Fruit fly (Drosophila melanogaster) whole organism, embryonic: ENCODE data around the gene E2f1.

ENCODE experiments used
- Atf6 ChIP-seq: fragments of 200-800 bp; sonication (Bioruptor generic); IDR thresholded peaks from 2 replicates; pipeline ENCODE4 v1.3.6; 2022; ENCODE audit warnings: missing biosample characterization, missing genetic modification characterization
- B-H1 ChIP-seq: fragments of 200-800 bp; sonication (Bioruptor generic); IDR thresholded peaks from 3 replicates; pipeline ENCODE4 v1.3.6; 2022; ENCODE audit warnings: missing biosample characterization, missing genetic modification characterization
- CG10366 ChIP-seq: fragments of 200-800 bp; sonication (Bioruptor generic); IDR thresholded peaks from 2 replicates; pipeline ENCODE4 v1.3.6; 2022; ENCODE audit warnings: missing biosample characterization, missing genetic modification characterization
- CG10431 ChIP-seq: fragments of 200-800 bp; sonication (Bioruptor generic); optimal IDR thresholded peaks from 3 replicates; lab custom pipeline; 2018; ENCODE audit warnings: missing biosample characterization, mild to moderate bottlenecking, missing genetic modification characterization
- CG10959 ChIP-seq: fragments of 200-800 bp; sonication (Bioruptor generic); IDR thresholded peaks from 2 replicates; pipeline ENCODE4 v1.3.6; 2022; ENCODE audit warnings: missing biosample characterization, missing genetic modification characterization
- CG11093 ChIP-seq: fragments of 200-800 bp; sonication (Bioruptor generic); IDR thresholded peaks from 3 replicates; pipeline ENCODE4 v1.3.6; 2022; ENCODE audit warnings: missing biosample characterization, missing genetic modification characterization
- CG11695 ChIP-seq: fragments of 200-800 bp; sonication (Bioruptor generic); IDR thresholded peaks from 3 replicates; pipeline ENCODE4 v1.3.6; 2022; ENCODE audit warnings: missing biosample characterization, missing genetic modification characterization
- CG1233 ChIP-seq: fragments of 200-800 bp; sonication (Bioruptor generic); optimal IDR thresholded peaks from 4 replicates; lab custom pipeline; 2018; ENCODE audit warnings: missing biosample characterization, mild to moderate bottlenecking, missing genetic modification characterization
- CG17361 ChIP-seq: fragments of 200-800 bp; sonication (Bioruptor generic); IDR thresholded peaks from 3 replicates; pipeline ENCODE4 v1.3.6; 2022; ENCODE audit warnings: missing biosample characterization, missing genetic modification characterization
- CG30020 ChIP-seq: fragments of 200-800 bp; optimal IDR thresholded peaks from 2 replicates; lab custom pipeline; 2019; ENCODE audit warnings: missing biosample characterization, mild to moderate bottlenecking, missing genetic modification characterization, moderate library complexity
- CG3163 ChIP-seq: fragments of 200-800 bp; sonication (Bioruptor generic); optimal IDR thresholded peaks from 3 replicates; lab custom pipeline; 2016; ENCODE audit warnings: missing biosample characterization, missing genetic modification characterization
- CG34224 ChIP-seq: fragments of 200-800 bp; sonication (Bioruptor generic); IDR thresholded peaks from 3 replicates; pipeline ENCODE4 v1.3.6; 2022; ENCODE audit warnings: missing biosample characterization, missing genetic modification characterization; ENCODE audit not compliant: partially characterized antibody
- CG4424 ChIP-seq: fragments of 200-800 bp; sonication (Bioruptor generic); optimal IDR thresholded peaks from 3 replicates; lab custom pipeline; 2016; ENCODE audit warnings: missing biosample characterization, missing genetic modification characterization
- CG4707 ChIP-seq: fragments of 200-800 bp; sonication (Bioruptor generic); optimal IDR thresholded peaks from 2 replicates; lab custom pipeline; 2018; ENCODE audit warnings: missing biosample characterization, mild to moderate bottlenecking, missing genetic modification characterization, moderate library complexity
- CG4820 ChIP-seq: fragments of 200-800 bp; sonication (Bioruptor generic); optimal IDR thresholded peaks from 3 replicates; lab custom pipeline; 2016; ENCODE audit warnings: missing biosample characterization, missing genetic modification characterization
- CG6854 ChIP-seq: fragments of 200-800 bp; sonication (Bioruptor generic); optimal IDR thresholded peaks from 3 replicates; lab custom pipeline; 2017; ENCODE audit warnings: missing biosample characterization, mild to moderate bottlenecking, missing genetic modification characterization
- CG7786 ChIP-seq: fragments of 200-800 bp; sonication (Bioruptor generic); optimal IDR thresholded peaks from 2 replicates; lab custom pipeline; 2016; ENCODE audit warnings: missing biosample characterization, missing genetic modification characterization
- CG8944 ChIP-seq: fragments of 200-800 bp; sonication (Bioruptor generic); optimal IDR thresholded peaks from 3 replicates; lab custom pipeline; 2016; ENCODE audit warnings: missing biosample characterization, missing genetic modification characterization
- CHES-1-like ChIP-seq: fragments of 200-800 bp; sonication (Bioruptor generic); optimal IDR thresholded peaks from 2 replicates; lab custom pipeline; 2016; ENCODE audit warnings: missing biosample characterization, missing genetic modification characterization
- CoRest ChIP-seq: fragments of 200-800 bp; sonication (Bioruptor generic); optimal IDR thresholded peaks from 3 replicates; lab custom pipeline; 2018; ENCODE audit warnings: missing biosample characterization, mild to moderate bottlenecking, missing genetic modification characterization, moderate library complexity
- Dfd ChIP-seq, 2 experiments: fragments of >200 bp; optimal IDR thresholded peaks; 2 replicates each; lab custom pipeline; 2017; ENCODE audit warnings: missing biosample characterization in 2 of 2, missing genetic modification characterization in 2 of 2
- Doc2 ChIP-seq: fragments of 200-800 bp; sonication (Bioruptor generic); IDR thresholded peaks from 2 replicates; pipeline ENCODE4 v1.3.6; 2022; ENCODE audit warnings: missing biosample characterization, missing genetic modification characterization
- Elba2 ChIP-seq: fragments of 200-800 bp; sonication (Bioruptor generic); optimal IDR thresholded peaks from 3 replicates; lab custom pipeline; 2016; ENCODE audit warnings: missing biosample characterization, missing genetic modification characterization
- H2.0 ChIP-seq: fragments of 200-800 bp; sonication (Bioruptor generic); IDR thresholded peaks from 2 replicates; pipeline ENCODE4 v1.3.6; 2022; ENCODE audit warnings: missing biosample characterization, missing genetic modification characterization
- Hmx ChIP-seq: fragments of 200-800 bp; sonication (Bioruptor generic); optimal IDR thresholded peaks from 2 replicates; lab custom pipeline; 2016; ENCODE audit warnings: missing biosample characterization, missing genetic modification characterization
- Med ChIP-seq: fragments of 200-800 bp; sonication (Bioruptor generic); peaks from one replicate; lab custom pipeline; 2016; ENCODE audit warnings: missing biosample characterization, missing genetic modification characterization, mild to moderate bottlenecking, inconsistent platforms, moderate library complexity
- Nf-YA ChIP-seq: fragments of 200-800 bp; sonication (Bioruptor generic); IDR thresholded peaks from 2 replicates; pipeline ENCODE4 v1.3.6; 2022; ENCODE audit warnings: missing biosample characterization, missing genetic modification characterization
- Nf-YB ChIP-seq: fragments of 200-800 bp; sonication (Bioruptor generic); optimal IDR thresholded peaks from 3 replicates; lab custom pipeline; 2019; ENCODE audit warnings: missing biosample characterization, mild to moderate bottlenecking, missing genetic modification characterization, moderate library complexity
- Rx ChIP-seq: fragments of 200-800 bp; sonication (Bioruptor generic); IDR thresholded peaks from 2 replicates; pipeline ENCODE4 v1.3.6; 2022; ENCODE audit warnings: missing biosample characterization, missing genetic modification characterization
- Tbp ChIP-seq: fragments of >200 bp; optimal IDR thresholded peaks from 2 replicates; lab custom pipeline; 2018; ENCODE audit warnings: missing biosample characterization, missing genetic modification characterization
- ac ChIP-seq: fragments of 200-800 bp; sonication (Bioruptor generic); optimal IDR thresholded peaks from 3 replicates; lab custom pipeline; 2017; ENCODE audit warnings: missing biosample characterization, mild to moderate bottlenecking, missing genetic modification characterization
- bsh ChIP-seq, 2 experiments: fragments of 200-800 bp; sonication (Bioruptor generic); optimal IDR thresholded peaks; 2 replicates each; lab custom pipeline; 2017 to 2018; ENCODE audit warnings: mild to moderate bottlenecking in 2 of 2, missing biosample characterization in 2 of 2, missing genetic modification characterization in 2 of 2, moderate library complexity in 1 of 2
- cas ChIP-seq: fragments of 200-800 bp; sonication (Bioruptor generic); IDR thresholded peaks from 2 replicates; pipeline ENCODE4 v1.3.6; 2022; ENCODE audit warnings: missing biosample characterization, missing genetic modification characterization
- cato ChIP-seq: fragments of 200-800 bp; sonication (Bioruptor generic); optimal IDR thresholded peaks from 2 replicates; lab custom pipeline; 2016; ENCODE audit warnings: missing biosample characterization, missing genetic modification characterization, borderline replicate concordance
- corto ChIP-seq: fragments of 200-800 bp; sonication (Bioruptor generic); optimal IDR thresholded peaks from 2 replicates; lab custom pipeline; 2016; ENCODE audit warnings: missing biosample characterization, mild to moderate bottlenecking, missing genetic modification characterization, moderate library complexity
- fru ChIP-seq: fragments of >200 bp; optimal IDR thresholded peaks from 2 replicates; lab custom pipeline; 2017
- h ChIP-seq: fragments of >200 bp; optimal IDR thresholded peaks from 2 replicates; lab custom pipeline; 2017
- hbn ChIP-seq: fragments of 200-800 bp; sonication (Bioruptor generic); IDR thresholded peaks from 2 replicates; pipeline ENCODE4 v1.3.6; 2022; ENCODE audit warnings: missing biosample characterization, missing genetic modification characterization; ENCODE audit not compliant: partially characterized antibody
- ind ChIP-seq: fragments of 200-800 bp; sonication (Bioruptor generic); optimal IDR thresholded peaks from 3 replicates; lab custom pipeline; 2016; ENCODE audit warnings: missing biosample characterization, missing genetic modification characterization
- insv ChIP-seq, 2 experiments: fragments of 200-800 bp; sonication (Bioruptor generic); optimal IDR thresholded peaks; 3 replicates each; lab custom pipeline; 2016 to 2018; ENCODE audit warnings: missing biosample characterization in 2 of 2, missing genetic modification characterization in 2 of 2
- jing ChIP-seq: fragments of 200-800 bp; sonication (Bioruptor generic); optimal IDR thresholded peaks from 2 replicates; lab custom pipeline; 2018; ENCODE audit warnings: missing biosample characterization, mild to moderate bottlenecking, missing genetic modification characterization
- lbe ChIP-seq: fragments of 200-800 bp; sonication (Bioruptor generic); optimal IDR thresholded peaks from 2 replicates; lab custom pipeline; 2016; ENCODE audit warnings: missing biosample characterization, mild to moderate bottlenecking, missing genetic modification characterization
- onecut ChIP-seq: fragments of 200-800 bp; sonication (Bioruptor generic); IDR thresholded peaks from 2 replicates; pipeline ENCODE4 v1.3.6; 2022; ENCODE audit warnings: missing biosample characterization, missing genetic modification characterization
- pzg ChIP-seq: fragments of 200-800 bp; sonication (Bioruptor generic); optimal IDR thresholded peaks from 3 replicates; lab custom pipeline; 2018; ENCODE audit warnings: missing biosample characterization, mild to moderate bottlenecking, missing genetic modification characterization, moderate library complexity
- sens ChIP-seq: fragments of 200-800 bp; sonication (Bioruptor generic); peaks from one replicate; lab custom pipeline; 2016; ENCODE audit warnings: missing biosample characterization, missing genetic modification characterization
- sens-2 ChIP-seq: fragments of 200-800 bp; sonication (Bioruptor generic); IDR thresholded peaks from 2 replicates; pipeline ENCODE4 v1.3.6; 2022; ENCODE audit warnings: missing biosample characterization, missing genetic modification characterization
- seq ChIP-seq: fragments of 200-800 bp; sonication (Bioruptor generic); IDR thresholded peaks from 2 replicates; pipeline ENCODE4 v1.3.6; 2022; ENCODE audit warnings: missing biosample characterization, missing genetic modification characterization
- slbo ChIP-seq: fragments of 200-800 bp; sonication (Bioruptor generic); IDR thresholded peaks from 2 replicates; pipeline ENCODE4 v1.3.6; 2022; ENCODE audit warnings: missing biosample characterization, missing genetic modification characterization
- sr ChIP-seq: fragments of 200-800 bp; sonication (Bioruptor generic); IDR thresholded peaks from 3 replicates; pipeline ENCODE4 v1.3.6; 2022; ENCODE audit warnings: missing biosample characterization, missing genetic modification characterization
- tll ChIP-seq, 2 experiments: fragments of 200-800 bp in 1 of 2; fragments of >200 bp in 1 of 2; sonication (Bioruptor generic) in 1 of 2; optimal IDR thresholded peaks; 2 replicates each; lab custom pipeline; 2017 to 2019; ENCODE audit warnings: missing biosample characterization in 2 of 2, missing genetic modification characterization in 2 of 2, mild to moderate bottlenecking in 1 of 2, moderate library complexity in 1 of 2
- tx ChIP-seq: fragments of 200-800 bp; sonication (Bioruptor generic); optimal IDR thresholded peaks from 2 replicates; lab custom pipeline; 2016; ENCODE audit warnings: missing biosample characterization, missing genetic modification characterization
- wek ChIP-seq: fragments of 200-800 bp; sonication (Bioruptor generic); optimal IDR thresholded peaks from 3 replicates; lab custom pipeline; 2018; ENCODE audit warnings: missing biosample characterization, mild to moderate bottlenecking, missing genetic modification characterization, moderate library complexity

The E2f1 gene

DNA sequence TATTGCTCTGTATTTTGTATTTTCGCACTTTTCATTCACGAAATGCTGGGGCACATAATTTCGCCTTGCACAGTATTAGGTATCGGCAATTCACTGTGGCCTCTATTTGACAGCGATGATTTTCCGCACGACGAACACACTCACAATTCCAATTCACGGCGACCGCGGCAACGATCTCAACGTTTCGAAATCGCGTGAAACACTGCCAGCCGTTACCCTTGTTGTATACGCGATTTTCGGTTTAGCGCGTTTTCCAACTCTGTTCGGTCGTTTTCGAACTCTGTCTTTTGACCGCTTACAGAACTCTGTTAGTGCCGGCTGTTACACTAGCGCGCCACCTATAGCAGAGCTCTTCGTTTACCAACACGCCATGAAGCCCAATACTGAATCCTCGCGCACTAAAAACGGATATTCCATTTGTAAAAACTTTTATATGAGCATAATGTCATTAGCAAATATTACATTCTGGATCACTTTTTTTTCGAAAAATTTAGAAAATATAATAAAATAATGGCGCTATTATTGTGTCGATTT is 41.5 kb downstream of the E2f1 start, which contains the start of gene InR (continued):
- peak; percentile 7 for TF ChIP-seq ac (GFP tag; lab: Kevin White, UChicago)
- TF ChIP-seq Hmx = no peak
- TF ChIP-seq Dfd (GFP tag; optimal IDR thresholded peaks at IDR 0.05; lab: Kevin White, UChicago) = no peak
- no peak for TF ChIP-seq CG30020 (tag; lab: Kevin White, UChicago)
- peak; percentile 97 for TF ChIP-seq Med (GFP tag; lab: Kevin White, UChicago)
- peak; percentile 20 for TF ChIP-seq jing (GFP tag; lab: Kevin White, UChicago)
- no peak for TF ChIP-seq Doc2
- TF ChIP-seq onecut = peak; percentile 50
- TF ChIP-seq CG4820 = peak; percentile 54
- TF ChIP-seq CG10366 (GFP tag; lab: Robert Waterston, UW) = no peak
- TF ChIP-seq CG11695 (GFP tag; lab: Robert Waterston, UW) = no peak
- peak; percentile 72 for TF ChIP-seq CG3163
- peak; percentile 48 for TF ChIP-seq corto (GFP tag; lab: Kevin White, UChicago)
- TF ChIP-seq Rx (GFP tag; lab: Robert Waterston, UW) = no peak
- TF ChIP-seq CG11093 (GFP tag; lab: Robert Waterston, UW) = peak; percentile 39; the same call in 1 of the 3 replicates
- peak; percentile 46 for TF ChIP-seq CG4424 (GFP tag; lab: Kevin White, UChicago)
- TF ChIP-seq wek (GFP tag; lab: Kevin White, UChicago) = peak; percentile 77
- TF ChIP-seq Nf-YB = no peak
- no peak for TF ChIP-seq Elba2 (GFP tag; lab: Kevin White, UChicago)
- no peak for TF ChIP-seq hbn
- TF ChIP-seq insv (GFP tag; optimal IDR thresholded peaks at IDR 0.05; lab: Kevin White, UChicago) = peak in 1 of 2 experiments; percentile 73
- TF ChIP-seq CG17361 = no peak
- TF ChIP-seq lbe (GFP tag; lab: Kevin White, UChicago) = peak; percentile 83
- peak; percentile 60 for TF ChIP-seq CG4707 (GFP tag; lab: Kevin White, UChicago)
- TF ChIP-seq CG1233 = peak; percentile 63
- TF ChIP-seq CG10959 (GFP tag; lab: Robert Waterston, UW) = no peak
- no peak for TF ChIP-seq Tbp (GFP tag; lab: Kevin White, UChicago)
- TF ChIP-seq B-H1 (GFP tag; lab: Robert Waterston, UW) = no peak
- no peak for TF ChIP-seq fru (lab: Kevin White, UChicago)
- TF ChIP-seq CoRest = peak; percentile 19
- peak; percentile 59 for TF ChIP-seq CG6854
- peak; percentile 84 for TF ChIP-seq CHES-1-like (GFP tag; lab: Kevin White, UChicago)
- peak; percentile 77 for TF ChIP-seq CG7786 (GFP tag; lab: Kevin White, UChicago)
- TF ChIP-seq tll (GFP tag; optimal IDR thresholded peaks at IDR 0.05; lab: Kevin White, UChicago) = no peak
- TF ChIP-seq tx (GFP tag; lab: Kevin White, UChicago) = peak; percentile 64
- no peak for TF ChIP-seq slbo
- no peak for TF ChIP-seq Atf6 (GFP tag; lab: Robert Waterston, UW)
- TF ChIP-seq bsh (GFP tag; optimal IDR thresholded peaks at IDR 0.05; lab: Kevin White, UChicago) = peak in 1 of 2 experiments; percentile 26
- peak; percentile 83 for TF ChIP-seq pzg
- TF ChIP-seq cato (GFP tag; lab: Kevin White, UChicago) = peak; percentile 49
- no peak for TF ChIP-seq Nf-YA (GFP tag; lab: Robert Waterston, UW)
- TF ChIP-seq sens-2 (GFP tag; lab: Robert Waterston, UW) = no peak
- no peak for TF ChIP-seq cas (GFP tag; lab: Robert Waterston, UW)
- no peak for TF ChIP-seq seq (GFP tag; lab: Robert Waterston, UW)
- no peak for TF ChIP-seq CG34224 (GFP tag; lab: Robert Waterston, UW)
- no peak for TF ChIP-seq h (lab: Kevin White, UChicago)
- no peak for TF ChIP-seq H2.0 (GFP tag; lab: Robert Waterston, UW)
- TF ChIP-seq CG8944 = peak; percentile 79
- TF ChIP-seq ind (GFP tag; lab: Kevin White, UChicago) = peak; percentile 74
- peak; percentile 65 for TF ChIP-seq sens (GFP tag; lab: Kevin White, UChicago)
- TF ChIP-seq sr = no peak
- peak; percentile 53 for TF ChIP-seq CG10431 (GFP tag; lab: Kevin White, UChicago)
